Worm (Caenorhabditis elegans) whole organism, mixed stage, embryonic: ENCODE data around the gene F23H12.7.

Source experiments
- M03D4.4 ChIP-seq: sonication (generic microtip); optimal IDR thresholded peaks from 2 replicates; lab custom pipeline; 2017; ENCODE audit warnings: mild to moderate bottlenecking, missing genetic modification characterization, missing compliant biosample characterization
- bed-3 ChIP-seq: fragments of 200-800 bp; sonication (Bioruptor generic); optimal IDR thresholded peaks from 3 replicates; lab custom pipeline; 2018; ENCODE audit warnings: mild to moderate bottlenecking, missing genetic modification characterization, moderate library complexity, missing compliant biosample characterization
- blmp-1 ChIP-seq: fragments of 150-350 bp; optimal IDR thresholded peaks from 2 replicates; lab custom pipeline; 2014; ENCODE audit warnings: missing biosample characterization, missing genetic modification characterization
- ceh-39 ChIP-seq: fragments of 150-350 bp; optimal IDR thresholded peaks from 2 replicates; lab custom pipeline; 2014; ENCODE audit warnings: missing biosample characterization, missing genetic modification characterization
- ceh-43 ChIP-seq: fragments of 200-800 bp; sonication (Bioruptor generic); optimal IDR thresholded peaks from 2 replicates; lab custom pipeline; 2018; ENCODE audit warnings: mild to moderate bottlenecking, missing genetic modification characterization, moderate library complexity, missing compliant biosample characterization
- ces-1 ChIP-seq: fragments of 150-350 bp; optimal IDR thresholded peaks from 2 replicates; lab custom pipeline; 2014; ENCODE audit warnings: missing biosample characterization, missing genetic modification reagents, missing genetic modification characterization
- cnd-1 ChIP-seq: fragments of 200-800 bp; sonication (Bioruptor generic); optimal IDR thresholded peaks from 2 replicates; lab custom pipeline; 2018; ENCODE audit warnings: mild to moderate bottlenecking, missing genetic modification characterization, missing compliant biosample characterization
- drap-1 ChIP-seq: fragments of 200-800 bp; sonication (Bioruptor generic); optimal IDR thresholded peaks from 3 replicates; lab custom pipeline; 2018; ENCODE audit warnings: mild to moderate bottlenecking, missing genetic modification characterization, missing compliant biosample characterization
- elt-1 ChIP-seq: sonication (generic microtip); optimal IDR thresholded peaks from 2 replicates; lab custom pipeline; 2017; ENCODE audit warnings: missing genetic modification characterization, mild to moderate bottlenecking, missing compliant biosample characterization, antibody characterized with exemption, moderate library complexity, borderline replicate concordance; ENCODE audit not compliant: insufficient read depth
- elt-3 ChIP-seq: fragments of 150-350 bp; optimal IDR thresholded peaks from 2 replicates; lab custom pipeline; 2014; ENCODE audit warnings: missing biosample characterization, missing genetic modification characterization
- flh-1 ChIP-seq: fragments of 200-800 bp; sonication (Bioruptor generic); optimal IDR thresholded peaks from 2 replicates; lab custom pipeline; 2018; ENCODE audit warnings: mild to moderate bottlenecking, missing genetic modification characterization, moderate library complexity, missing compliant biosample characterization
- ham-2 ChIP-seq: fragments of 200-800 bp; sonication (Bioruptor generic); optimal IDR thresholded peaks from 2 replicates; lab custom pipeline; 2018; ENCODE audit warnings: mild to moderate bottlenecking, missing genetic modification characterization, missing compliant biosample characterization
- hlh-1 ChIP-seq: fragments of 150-350 bp; optimal IDR thresholded peaks from 2 replicates; lab custom pipeline; 2014; ENCODE audit warnings: missing biosample characterization, missing genetic modification reagents, missing genetic modification characterization
- lin-32 ChIP-seq: fragments of 200-800 bp; sonication (Bioruptor generic); optimal IDR thresholded peaks from 2 replicates; lab custom pipeline; 2018; ENCODE audit warnings: mild to moderate bottlenecking, missing genetic modification characterization, missing compliant biosample characterization
- lsy-2 ChIP-seq: fragments of 150-350 bp; optimal IDR thresholded peaks from 2 replicates; lab custom pipeline; 2014; ENCODE audit warnings: missing biosample characterization, missing genetic modification characterization
- mab-5 ChIP-seq: fragments of 150-350 bp; optimal IDR thresholded peaks from 2 replicates; lab custom pipeline; 2014; ENCODE audit warnings: missing biosample characterization, missing genetic modification characterization
- mep-1 ChIP-seq: fragments of 150-350 bp; optimal IDR thresholded peaks from 2 replicates; lab custom pipeline; 2017; ENCODE audit warnings: missing biosample characterization, missing genetic modification reagents, missing genetic modification characterization, inconsistent platforms
- mls-2 ChIP-seq: sonication (generic microtip); optimal IDR thresholded peaks from 2 replicates; lab custom pipeline; 2016; ENCODE audit warnings: mild to moderate bottlenecking, missing genetic modification characterization, moderate library complexity, missing compliant biosample characterization
- nhr-12 ChIP-seq: fragments of 150-350 bp; optimal IDR thresholded peaks from 2 replicates; lab custom pipeline; 2014; ENCODE audit warnings: missing biosample characterization, missing genetic modification characterization
- nhr-237 ChIP-seq: fragments of 150-350 bp; optimal IDR thresholded peaks from 2 replicates; lab custom pipeline; 2014; ENCODE audit warnings: missing biosample characterization, missing genetic modification characterization
- nhr-28 ChIP-seq: fragments of 150-350 bp; optimal IDR thresholded peaks from 2 replicates; lab custom pipeline; 2014; ENCODE audit warnings: missing biosample characterization, missing genetic modification characterization
- nhr-76 ChIP-seq: sonication (generic microtip); optimal IDR thresholded peaks from 2 replicates; lab custom pipeline; 2017; ENCODE audit warnings: missing biosample characterization, missing genetic modification characterization
- pha-4 ChIP-seq: fragments of 150-350 bp; optimal IDR thresholded peaks from 2 replicates; lab custom pipeline; 2018; ENCODE audit warnings: missing biosample characterization, missing genetic modification reagents, missing genetic modification characterization
- sem-2 ChIP-seq: fragments of 200-800 bp; sonication (Bioruptor generic); optimal IDR thresholded peaks from 2 replicates; lab custom pipeline; 2018; ENCODE audit warnings: mild to moderate bottlenecking, missing genetic modification characterization, missing compliant biosample characterization
- snpc-4 ChIP-seq: fragments of 150-350 bp; optimal IDR thresholded peaks from 2 replicates; lab custom pipeline; 2014; ENCODE audit warnings: missing biosample characterization, missing genetic modification characterization
- sptf-1 ChIP-seq: sonication (generic microtip); optimal IDR thresholded peaks from 2 replicates; lab custom pipeline; 2017; ENCODE audit warnings: mild to moderate bottlenecking, missing genetic modification characterization, moderate library complexity, missing compliant biosample characterization
- unc-120 ChIP-seq: sonication (generic microtip); optimal IDR thresholded peaks from 2 replicates; lab custom pipeline; 2017; ENCODE audit warnings: missing genetic modification characterization, missing compliant biosample characterization; ENCODE audit not compliant: poor library complexity, severe bottlenecking
- unc-39 ChIP-seq: fragments of 150-350 bp; optimal IDR thresholded peaks from 2 replicates; lab custom pipeline; 2014; ENCODE audit warnings: missing biosample characterization, missing genetic modification characterization
- unc-62 ChIP-seq: fragments of 150-350 bp; optimal IDR thresholded peaks from 2 replicates; lab custom pipeline; 2014; ENCODE audit warnings: missing biosample characterization, missing genetic modification reagents, missing genetic modification characterization
- zip-8 ChIP-seq: fragments of 150-350 bp; optimal IDR thresholded peaks from 2 replicates; lab custom pipeline; 2014; ENCODE audit warnings: missing biosample characterization, missing genetic modification characterization
- ztf-11 ChIP-seq: fragments of 150-350 bp; optimal IDR thresholded peaks from 2 replicates; lab custom pipeline; 2014; ENCODE audit warnings: missing biosample characterization, missing genetic modification characterization

Gene F23H12.7

ce11 chrV:12344845-12345244, 26.6 kb upstream of the F23H12.7 start, which contains the start of gene F23H12.3:
Gene F23H12.3 (plus strand): TSS chrV:12345145.
- TF ChIP-seq unc-62 (GFP tag; lab: Kevin White, UChicago) (no peak), M03D4.4 (tag; lab: Kevin White, UChicago) (no peak), unc-120 (tag; lab: Kevin White, UChicago) (no peak), ceh-39 (tag; lab: Kevin White, UChicago) (no peak), ztf-11 (no peak), sptf-1 (tag; lab: Kevin White, UChicago) (no peak), ces-1 (GFP tag; lab: Kevin White, UChicago) (no peak), sem-2 (GFP tag; lab: Kevin White, UChicago) (no peak), nhr-76 (tag; lab: Kevin White, UChicago) (no peak), snpc-4 (tag; lab: Kevin White, UChicago) (no peak), cnd-1 (no peak)

ce11 chrV:12345808-12346207, 25.7 kb upstream of the F23H12.7 start, which contains the start of gene snb-2:
Gene snb-2 (minus strand): TSS chrV:12345908.
- no peak for TF ChIP-seq hlh-1 (tag; lab: Kevin White, UChicago)
- TF ChIP-seq sem-2 (GFP tag; lab: Kevin White, UChicago): no peak
- no peak for TF ChIP-seq blmp-1 (tag; lab: Kevin White, UChicago)
- TF ChIP-seq bed-3 (GFP tag; lab: Kevin White, UChicago): no peak
- TF ChIP-seq unc-39 (tag; lab: Kevin White, UChicago): no peak
- TF ChIP-seq ceh-43 (GFP tag; lab: Kevin White, UChicago): no peak
- no peak for TF ChIP-seq mab-5 (tag; lab: Kevin White, UChicago)
- TF ChIP-seq mls-2: no peak
- no peak for TF ChIP-seq drap-1 (GFP tag; lab: Kevin White, UChicago)
- no peak for TF ChIP-seq nhr-12
- no peak for TF ChIP-seq elt-3 (tag; lab: Kevin White, UChicago)
- no peak for TF ChIP-seq pha-4
- TF ChIP-seq nhr-28: no peak
- no peak for TF ChIP-seq ces-1 (GFP tag; lab: Kevin White, UChicago)
- TF ChIP-seq, all 35 proteins: peak for 0

ce11 chrV:12347854-12348253, 23.6 kb upstream of the F23H12.7 start:
- TF ChIP-seq cnd-1 (no peak), ztf-11 (no peak), blmp-1 (tag; lab: Kevin White, UChicago) (no peak), lin-32 (GFP tag; lab: Kevin White, UChicago) (no peak), ceh-43 (GFP tag; lab: Kevin White, UChicago) (no peak), pha-4 (no peak), flh-1 (GFP tag; lab: Kevin White, UChicago) (no peak), mep-1 (no peak), mab-5 (tag; lab: Kevin White, UChicago) (no peak), mls-2 (no peak), ham-2 (no peak), zip-8 (tag; lab: Kevin White, UChicago) (no peak), elt-3 (tag; lab: Kevin White, UChicago) (no peak), lsy-2 (tag; lab: Kevin White, UChicago) (no peak), elt-1 (tag; lab: Kevin White, UChicago) (no peak), nhr-237 (tag; lab: Kevin White, UChicago) (no peak)

ce11 chrV:12349365-12349764, 22.1 kb upstream of the F23H12.7 start:
- no peak for TF ChIP-seq nhr-237 (tag; lab: Kevin White, UChicago)
- TF ChIP-seq bed-3 (GFP tag; lab: Kevin White, UChicago): no peak
- no peak for TF ChIP-seq drap-1 (GFP tag; lab: Kevin White, UChicago)
- TF ChIP-seq unc-62 (GFP tag; lab: Kevin White, UChicago): no peak
- TF ChIP-seq lsy-2 (tag; lab: Kevin White, UChicago): no peak
- no peak for TF ChIP-seq zip-8 (tag; lab: Kevin White, UChicago)
- TF ChIP-seq nhr-12: no peak
- no peak for TF ChIP-seq mls-2
- TF ChIP-seq ham-2: no peak
- no peak for TF ChIP-seq snpc-4 (tag; lab: Kevin White, UChicago)
- no peak for TF ChIP-seq mab-5 (tag; lab: Kevin White, UChicago)
- TF ChIP-seq elt-1 (tag; lab: Kevin White, UChicago): peak; percentile 66
- peak; percentile 39 for TF ChIP-seq elt-3 (tag; lab: Kevin White, UChicago)
- no peak for TF ChIP-seq mep-1
- no peak for TF ChIP-seq unc-39 (tag; lab: Kevin White, UChicago)
- TF ChIP-seq flh-1 (GFP tag; lab: Kevin White, UChicago): no peak
- TF ChIP-seq nhr-28: no peak
- no peak for TF ChIP-seq ceh-43 (GFP tag; lab: Kevin White, UChicago)
- peak; percentile 53 for TF ChIP-seq blmp-1 (tag; lab: Kevin White, UChicago)
- no peak for TF ChIP-seq sem-2 (GFP tag; lab: Kevin White, UChicago)
- TF ChIP-seq ceh-39 (tag; lab: Kevin White, UChicago): no peak
- TF ChIP-seq pha-4: no peak
- TF ChIP-seq M03D4.4 (tag; lab: Kevin White, UChicago): no peak
- no peak for TF ChIP-seq unc-120 (tag; lab: Kevin White, UChicago)
- no peak for TF ChIP-seq sptf-1 (tag; lab: Kevin White, UChicago)
- TF ChIP-seq ces-1 (GFP tag; lab: Kevin White, UChicago): no peak
